Worm (Caenorhabditis elegans) whole organism, young adult: Measurements from ENCODE around the gene F40G9.7.

Experiments
- F23B12.7 ChIP-seq: sonication (generic microtip); optimal IDR thresholded peaks from 2 replicates; lab custom pipeline; 2017; ENCODE audit warnings: missing genetic modification characterization, mild to moderate bottlenecking, missing compliant biosample characterization, antibody characterized with exemption, moderate library complexity; ENCODE audit not compliant: insufficient read depth
- F49E8.2 ChIP-seq: sonication (generic microtip); optimal IDR thresholded peaks from 3 replicates; lab custom pipeline; 2017; ENCODE audit warnings: missing genetic modification characterization, mild to moderate bottlenecking, missing compliant biosample characterization, antibody characterized with exemption, moderate library complexity; ENCODE audit not compliant: insufficient read depth
- F57A8.1 ChIP-seq: fragments of 200-800 bp; sonication (Bioruptor generic); optimal IDR thresholded peaks from 2 replicates; lab custom pipeline; 2018; ENCODE audit warnings: mild to moderate bottlenecking, missing genetic modification characterization, moderate library complexity, missing compliant biosample characterization
- K12H6.12 ChIP-seq: fragments of 200-800 bp; sonication (Bioruptor generic); optimal IDR thresholded peaks from 2 replicates; lab custom pipeline; 2018; ENCODE audit warnings: mild to moderate bottlenecking, missing genetic modification characterization, missing compliant biosample characterization
- Y56A3A.18 ChIP-seq: fragments of 200-800 bp; sonication (Bioruptor generic); IDR thresholded peaks from 2 replicates; pipeline ENCODE4 v1.3.6; 2022; ENCODE audit warnings: missing genetic modification reagents, missing genetic modification characterization, missing compliant biosample characterization
- bed-1 ChIP-seq: fragments of 200-800 bp; sonication (Bioruptor generic); IDR thresholded peaks from 2 replicates; pipeline ENCODE4 v1.3.6; 2022; ENCODE audit warnings: missing genetic modification reagents, missing genetic modification characterization, missing compliant biosample characterization
- ccch-3 ChIP-seq: fragments of 200-800 bp; sonication (Bioruptor generic); optimal IDR thresholded peaks from 2 replicates; lab custom pipeline; 2018; ENCODE audit warnings: mild to moderate bottlenecking, missing genetic modification characterization, missing compliant biosample characterization
- cebp-1 ChIP-seq, 2 experiments: fragments of 200-800 bp in 1 of 2; sonication (Bioruptor generic) in 1 of 2; sonication (generic microtip) in 1 of 2; IDR thresholded peaks in 1 of 2; optimal IDR thresholded peaks in 1 of 2; 2 replicates each; pipeline versions ENCODE4 v1.3.6 to Lab custom; 2017 to 2022; ENCODE audit warnings: missing compliant biosample characterization in 2 of 2, missing genetic modification characterization in 2 of 2, mild to moderate bottlenecking in 1 of 2, missing genetic modification reagents in 1 of 2, moderate library complexity in 1 of 2
- ceh-100 ChIP-seq: fragments of 200-800 bp; sonication (Bioruptor generic); IDR thresholded peaks from 2 replicates; pipeline ENCODE4 v1.3.6; 2022; ENCODE audit warnings: missing genetic modification reagents, missing genetic modification characterization, missing compliant biosample characterization
- ceh-27 ChIP-seq: fragments of 200-800 bp; sonication (Bioruptor generic); optimal IDR thresholded peaks from 2 replicates; lab custom pipeline; 2018; ENCODE audit warnings: mild to moderate bottlenecking, missing genetic modification characterization, moderate library complexity, missing compliant biosample characterization
- ceh-58 ChIP-seq: fragments of 200-800 bp; sonication (Bioruptor generic); IDR thresholded peaks from 2 replicates; pipeline ENCODE4 v1.3.6; 2022; ENCODE audit warnings: missing genetic modification characterization, missing compliant biosample characterization
- ceh-79 ChIP-seq: sonication (generic microtip); optimal IDR thresholded peaks from 2 replicates; lab custom pipeline; 2017; ENCODE audit warnings: mild to moderate bottlenecking, missing genetic modification characterization, missing compliant biosample characterization
- ceh-91 ChIP-seq: fragments of 200-800 bp; sonication (Bioruptor generic); IDR thresholded peaks from 2 replicates; pipeline ENCODE4 v1.3.6; 2022; ENCODE audit warnings: missing genetic modification reagents, missing genetic modification characterization, missing compliant biosample characterization
- egl-44 ChIP-seq: fragments of 200-800 bp; sonication (Bioruptor generic); IDR thresholded peaks from 2 replicates; pipeline ENCODE4 v1.3.6; 2022; ENCODE audit warnings: missing genetic modification reagents, missing genetic modification characterization, missing compliant biosample characterization
- egrh-3 ChIP-seq: fragments of 200-800 bp; sonication (Bioruptor generic); IDR thresholded peaks from 2 replicates; pipeline ENCODE4 v1.3.6; 2022; ENCODE audit warnings: missing genetic modification reagents, missing genetic modification characterization, missing compliant biosample characterization
- ekl-4 ChIP-seq: fragments of 200-800 bp; sonication (Bioruptor generic); IDR thresholded peaks from 2 replicates; pipeline ENCODE4 v1.3.6; 2022; ENCODE audit warnings: missing genetic modification reagents, missing genetic modification characterization, missing compliant biosample characterization
- fkh-3 ChIP-seq: sonication (generic microtip); optimal IDR thresholded peaks from 2 replicates; lab custom pipeline; 2016; ENCODE audit warnings: mild to moderate bottlenecking, missing genetic modification characterization, missing compliant biosample characterization
- lag-1 ChIP-seq: fragments of 200-800 bp; sonication (Bioruptor generic); IDR thresholded peaks from 2 replicates; pipeline ENCODE4 v1.3.6; 2022; ENCODE audit warnings: missing genetic modification reagents, missing genetic modification characterization, missing compliant biosample characterization
- lin-35 ChIP-seq, 3 experiments: fragments of 150-350 bp in 2 of 3; sonication (generic microtip) in 1 of 3; optimal IDR thresholded peaks; 2 replicates each; lab custom pipeline; 2014 to 2018; ENCODE audit warnings: missing biosample characterization in 3 of 3, missing genetic modification characterization in 3 of 3, missing genetic modification reagents in 3 of 3
- lin-54 ChIP-seq: fragments of 200-800 bp; sonication (Bioruptor generic); optimal IDR thresholded peaks from 2 replicates; lab custom pipeline; 2018; ENCODE audit warnings: mild to moderate bottlenecking, missing genetic modification characterization, missing compliant biosample characterization
- lir-1 ChIP-seq: fragments of 200-800 bp; sonication (Bioruptor generic); conservative IDR thresholded peaks from 2 replicates; pipeline ENCODE4 v1.3.6; 2022; ENCODE audit warnings: missing genetic modification reagents, missing genetic modification characterization, missing compliant biosample characterization
- lsl-1 ChIP-seq: fragments of 200-800 bp; sonication (Bioruptor generic); optimal IDR thresholded peaks from 2 replicates; lab custom pipeline; 2018; ENCODE audit warnings: mild to moderate bottlenecking, missing genetic modification characterization, moderate library complexity, missing compliant biosample characterization
- lsy-27 ChIP-seq: sonication (generic microtip); optimal IDR thresholded peaks from 2 replicates; lab custom pipeline; 2017; ENCODE audit warnings: missing genetic modification characterization, mild to moderate bottlenecking, missing compliant biosample characterization, antibody characterized with exemption, missing genotype, borderline replicate concordance; ENCODE audit not compliant: insufficient read depth
- madf-3 ChIP-seq: fragments of 200-800 bp; sonication (Bioruptor generic); IDR thresholded peaks from 2 replicates; pipeline ENCODE4 v1.3.6; 2022; ENCODE audit warnings: missing genetic modification reagents, missing genetic modification characterization, missing compliant biosample characterization
- mes-4 ChIP-seq: sonication (generic microtip); optimal IDR thresholded peaks from 2 replicates; lab custom pipeline; 2016; ENCODE audit warnings: missing genotype, missing genetic modification characterization, missing compliant biosample characterization
- nfya-2 ChIP-seq: fragments of 200-800 bp; sonication (Bioruptor generic); IDR thresholded peaks from 2 replicates; pipeline ENCODE4 v1.3.6; 2022; ENCODE audit warnings: missing genetic modification reagents, missing genetic modification characterization, missing compliant biosample characterization
- pbrm-1 ChIP-seq: fragments of 200-800 bp; sonication (Bioruptor generic); IDR thresholded peaks from 2 replicates; pipeline ENCODE4 v1.3.6; 2022; ENCODE audit warnings: missing genetic modification reagents, missing genetic modification characterization, missing compliant biosample characterization
- snpc-1.3 ChIP-seq: sonication (generic microtip); optimal IDR thresholded peaks from 2 replicates; lab custom pipeline; 2017; ENCODE audit warnings: missing genetic modification characterization, mild to moderate bottlenecking, missing compliant biosample characterization, antibody characterized with exemption, moderate library complexity, missing genotype, missing genetic modification reagents; ENCODE audit not compliant: insufficient read depth
- snpc-3.4 ChIP-seq: sonication (generic microtip); optimal IDR thresholded peaks from 2 replicates; lab custom pipeline; 2017; ENCODE audit warnings: missing genetic modification characterization, mild to moderate bottlenecking, missing compliant biosample characterization, antibody characterized with exemption, moderate library complexity, missing genotype, missing genetic modification reagents
- sptf-2 ChIP-seq: fragments of 200-800 bp; sonication (Bioruptor generic); optimal IDR thresholded peaks from 2 replicates; lab custom pipeline; 2018; ENCODE audit warnings: mild to moderate bottlenecking, missing genetic modification characterization, missing compliant biosample characterization
- zfh-2 ChIP-seq: fragments of 200-800 bp; sonication (Bioruptor generic); conservative IDR thresholded peaks from 2 replicates; pipeline ENCODE4 v1.3.6; 2022; ENCODE audit warnings: missing genetic modification reagents, missing genetic modification characterization, missing compliant biosample characterization
- ztf-26 ChIP-seq: sonication (generic microtip); optimal IDR thresholded peaks from 2 replicates; lab custom pipeline; 2017; ENCODE audit warnings: missing genetic modification characterization, missing compliant biosample characterization
- ztf-28 ChIP-seq: fragments of 200-800 bp; sonication (Bioruptor generic); IDR thresholded peaks from 2 replicates; pipeline ENCODE4 v1.3.6; 2022; ENCODE audit warnings: missing genetic modification reagents, missing genetic modification characterization, missing compliant biosample characterization

The F40G9.7 gene

DNA sequence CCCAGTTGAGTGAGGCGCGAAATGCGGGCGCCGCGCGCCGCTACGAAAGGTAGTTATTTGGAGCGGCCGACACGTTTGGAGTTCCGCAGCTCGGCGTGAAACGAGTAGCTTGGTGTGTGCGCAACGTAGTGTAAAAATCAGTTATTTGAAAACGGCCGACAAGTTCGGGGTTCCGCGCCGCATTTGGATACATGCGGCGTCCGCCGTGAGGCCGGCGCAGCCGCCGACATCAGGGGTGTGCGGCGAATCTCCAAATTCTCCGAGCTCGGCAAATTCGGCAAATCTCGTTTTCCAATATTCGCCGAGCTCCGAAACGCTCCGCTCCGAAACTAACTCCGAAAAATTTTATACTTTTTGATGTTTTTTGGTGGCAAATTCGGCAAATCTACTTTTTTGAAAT lies 7.5 kb upstream of the F40G9.7 start:
- TF ChIP-seq lag-1 (GFP tag; lab: Robert Waterston, UW) = no peak
- TF ChIP-seq lin-35 (GFP tag; optimal IDR thresholded peaks at IDR 0.05; lab: Kevin White, UChicago) = no peak
- TF ChIP-seq zfh-2 (GFP tag; lab: Robert Waterston, UW) = peak; percentile 60; the same call in 1 of the 2 replicates
- peak; percentile 34; the same call in 1 of the 2 replicates for TF ChIP-seq egrh-3 (GFP tag; lab: Robert Waterston, UW)
- TF ChIP-seq pbrm-1 = no peak
- TF ChIP-seq ceh-27 (GFP tag; lab: Kevin White, UChicago) = no peak
- TF ChIP-seq cebp-1 (GFP tag; IDR thresholded peaks at IDR 0.05; lab: Robert Waterston, UW) = no peak
- TF ChIP-seq cebp-1 (tag; optimal IDR thresholded peaks at IDR 0.05; lab: Kevin White, UChicago) = no peak
- TF ChIP-seq K12H6.12 = no peak
- no peak for TF ChIP-seq ceh-58
- no peak for TF ChIP-seq lsy-27 (tag; lab: Kevin White, UChicago)
- 0 out of 2 replicates have a peak, but pooled peaks have one; percentile 33 for TF ChIP-seq nfya-2 (GFP tag; lab: Robert Waterston, UW)
- no peak for TF ChIP-seq lin-54 (GFP tag; lab: Kevin White, UChicago)
- no peak for TF ChIP-seq mes-4 (tag; lab: Kevin White, UChicago)
- TF ChIP-seq lsl-1 = no peak
- TF ChIP-seq F23B12.7 (tag; lab: Kevin White, UChicago) = no peak
- no peak for TF ChIP-seq F57A8.1
- TF ChIP-seq snpc-3.4 (tag; lab: Kevin White, UChicago) = no peak
- no peak for TF ChIP-seq F49E8.2 (tag; lab: Kevin White, UChicago)
- no peak for TF ChIP-seq madf-3 (GFP tag; lab: Robert Waterston, UW)
- TF ChIP-seq sptf-2 (GFP tag; lab: Kevin White, UChicago) = no peak
- TF ChIP-seq bed-1 (GFP tag; lab: Robert Waterston, UW) = no peak
- no peak for TF ChIP-seq ccch-3 (GFP tag; lab: Kevin White, UChicago)
- no peak for TF ChIP-seq ztf-26 (tag; lab: Kevin White, UChicago)
- TF ChIP-seq snpc-1.3 (tag; lab: Kevin White, UChicago) = no peak
- TF ChIP-seq, all 124 proteins: peak for 3

DNA sequence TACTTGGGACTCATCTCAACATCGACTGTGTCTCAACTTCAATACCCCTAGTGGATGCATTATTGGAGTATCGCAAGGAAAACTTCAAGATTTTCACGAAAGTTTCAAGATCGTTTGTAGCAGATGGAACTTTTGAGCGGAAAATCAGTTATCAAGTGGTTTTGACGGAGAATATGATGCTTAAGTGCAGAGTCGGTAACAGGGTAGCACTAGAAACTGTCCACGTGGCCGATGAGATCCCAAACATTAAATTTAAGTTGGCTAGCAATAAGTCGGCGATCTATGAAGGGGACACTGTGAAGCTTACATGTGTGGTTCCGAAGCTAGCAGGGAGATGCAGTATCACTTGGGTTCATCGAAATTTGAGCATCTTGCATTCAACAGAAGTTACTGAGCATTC lies 6.3 kb upstream of the F40G9.7 start:
- no peak for TF ChIP-seq lir-1
- TF ChIP-seq Y56A3A.18 (GFP tag; lab: Robert Waterston, UW) = no peak
- no peak for TF ChIP-seq ceh-91 (GFP tag; lab: Robert Waterston, UW)
- no peak for TF ChIP-seq egl-44
- TF ChIP-seq madf-3 (GFP tag; lab: Robert Waterston, UW) = 0 out of 2 replicates have a peak, but pooled peaks have one; percentile 39

DNA sequence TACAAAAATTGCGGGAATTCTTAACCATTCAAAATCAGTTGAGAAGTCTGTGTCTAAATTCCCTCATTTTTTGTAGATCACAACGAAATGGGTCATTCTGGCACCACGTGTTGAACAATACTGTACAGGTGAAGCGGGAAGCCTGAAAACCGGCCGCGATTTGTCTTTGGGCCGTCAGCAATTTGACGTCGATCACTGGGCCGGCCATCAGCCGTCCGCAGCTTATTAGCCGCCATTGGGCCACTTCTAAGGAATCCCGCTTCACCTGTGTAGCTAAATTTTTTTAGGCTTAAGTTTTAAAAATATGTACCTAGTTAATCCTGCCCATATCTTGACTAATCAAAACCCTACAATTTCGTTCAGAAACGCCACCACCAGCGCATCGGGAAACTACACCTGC lies 5.8 kb upstream of the F40G9.7 start:
- TF ChIP-seq zfh-2 (GFP tag; lab: Robert Waterston, UW) (peak; percentile 63; the same call in 1 of the 2 replicates), madf-3 (GFP tag; lab: Robert Waterston, UW) (0 out of 2 replicates have a peak, but pooled peaks have one; percentile 0), fkh-3 (tag; lab: Kevin White, UChicago) (peak; percentile 19), ceh-100 (GFP tag; lab: Robert Waterston, UW) (no peak), ceh-79 (no peak), ztf-28 (no peak), ekl-4 (GFP tag; lab: Robert Waterston, UW) (peak; percentile 38; the same call in 1 of the 2 replicates)
